Fruit fly (Drosophila melanogaster): ENCODE data around the gene Sdic3.

- TF ChIP-seq CG30431 (GFP tag; optimal IDR thresholded peaks at IDR 0.05): no peak
- TF ChIP-seq Blimp-1 (GFP tag; optimal IDR thresholded peaks at IDR 0.05): no peak
- no peak for TF ChIP-seq unpg (GFP tag; optimal IDR thresholded peaks at IDR 0.05)
- TF ChIP-seq CG32772 (GFP tag; IDR thresholded peaks at IDR 0.05): no peak
- TF ChIP-seq psq (GFP tag; optimal IDR thresholded peaks at IDR 0.05): no peak
These were observed 31.4 kb downstream of the Sdic3 start for dm6 chrX:20162586-20162985.
